Worm (Caenorhabditis elegans) whole organism, L4/young adult: ENCODE data around the gene cyp-33B1.

ENCODE experiments used
- W03F9.2 ChIP-seq: fragments of 150-350 bp; optimal IDR thresholded peaks from 2 replicates; lab custom pipeline; 2014; ENCODE audit warnings: missing biosample characterization, missing genetic modification characterization
- dao-5 ChIP-seq: sonication (generic microtip); optimal IDR thresholded peaks from 2 replicates; lab custom pipeline; 2016; ENCODE audit warnings: missing genotype, missing genetic modification characterization, moderate library complexity, missing compliant biosample characterization

ce11 chrV:8991679-8992078 is 49.5 kb upstream of the cyp-33B1 start, which contains the start of gene F59E11.6:
- TF ChIP-seq W03F9.2: no peak
- no peak for TF ChIP-seq dao-5 (tag; lab: Kevin White, UChicago)
